Fruit fly (Drosophila melanogaster) whole organism, embryonic: ENCODE data around the gene CG43072.

ENCODE experiments used
- Atf3 ChIP-seq: fragments of 200-800 bp; sonication (Bioruptor generic); optimal IDR thresholded peaks from 3 replicates; lab custom pipeline; 2016; ENCODE audit warnings: missing biosample characterization, missing genetic modification characterization
- B-H2 ChIP-seq: fragments of 200-800 bp; sonication (Bioruptor generic); optimal IDR thresholded peaks from 2 replicates; lab custom pipeline; 2018; ENCODE audit warnings: missing biosample characterization, mild to moderate bottlenecking, missing genetic modification characterization
- Bgb ChIP-seq: fragments of 200-800 bp; sonication (Bioruptor generic); IDR thresholded peaks from 2 replicates; pipeline ENCODE4 v1.3.6; 2022; ENCODE audit warnings: missing biosample characterization, missing genetic modification characterization; ENCODE audit not compliant: partially characterized antibody
- Blimp-1 ChIP-seq: fragments of 200-800 bp; sonication (Bioruptor generic); optimal IDR thresholded peaks from 3 replicates; lab custom pipeline; 2018; ENCODE audit warnings: missing biosample characterization, missing genetic modification characterization, mild to moderate bottlenecking, moderate library complexity, missing genetic modification reagents
- CG10147 ChIP-seq: fragments of 200-800 bp; sonication (Bioruptor generic); optimal IDR thresholded peaks from 2 replicates; lab custom pipeline; 2019; ENCODE audit warnings: missing biosample characterization, mild to moderate bottlenecking, missing genetic modification characterization, moderate library complexity
- CG10274 ChIP-seq: fragments of 200-800 bp; sonication (Bioruptor generic); optimal IDR thresholded peaks from 3 replicates; lab custom pipeline; 2017; ENCODE audit warnings: missing biosample characterization, mild to moderate bottlenecking, missing genetic modification characterization
- CG12071 ChIP-seq: fragments of 200-800 bp; sonication (Bioruptor generic); optimal IDR thresholded peaks from 3 replicates; lab custom pipeline; 2018; ENCODE audit warnings: missing biosample characterization, mild to moderate bottlenecking, missing genetic modification characterization
- CG12104 ChIP-seq: fragments of 200-800 bp; sonication (Bioruptor generic); optimal IDR thresholded peaks from 3 replicates; lab custom pipeline; 2016; ENCODE audit warnings: missing biosample characterization, missing genetic modification characterization
- CG13775 ChIP-seq: fragments of 200-800 bp; sonication (Bioruptor generic); optimal IDR thresholded peaks from 3 replicates; lab custom pipeline; 2017; ENCODE audit warnings: missing biosample characterization, mild to moderate bottlenecking, missing genetic modification characterization
- CG1647 ChIP-seq: fragments of 200-800 bp; sonication (Bioruptor generic); optimal IDR thresholded peaks from 3 replicates; lab custom pipeline; 2016; ENCODE audit warnings: missing biosample characterization, missing genetic modification characterization
- CG17186 ChIP-seq: fragments of 200-800 bp; sonication (Bioruptor generic); optimal IDR thresholded peaks from 3 replicates; lab custom pipeline; 2017; ENCODE audit warnings: missing biosample characterization, missing genetic modification reagents, missing genetic modification characterization
- CG2199 ChIP-seq: fragments of 200-800 bp; sonication (Bioruptor generic); IDR thresholded peaks from 3 replicates; pipeline ENCODE4 v1.3.6; 2022; ENCODE audit warnings: missing biosample characterization, missing genetic modification characterization
- CG30020 ChIP-seq: fragments of 200-800 bp; optimal IDR thresholded peaks from 2 replicates; lab custom pipeline; 2019; ENCODE audit warnings: missing biosample characterization, mild to moderate bottlenecking, missing genetic modification characterization, moderate library complexity
- CG30403 ChIP-seq: fragments of 200-800 bp; sonication (Bioruptor generic); optimal IDR thresholded peaks from 3 replicates; lab custom pipeline; 2016; ENCODE audit warnings: missing biosample characterization, missing genetic modification characterization
- CG31224 ChIP-seq: fragments of 200-800 bp; sonication (Bioruptor generic); IDR thresholded peaks from 2 replicates; pipeline ENCODE4 v1.3.6; 2022; ENCODE audit warnings: missing biosample characterization, missing genetic modification characterization
- CG32767 ChIP-seq: fragments of 200-800 bp; sonication (Bioruptor generic); IDR thresholded peaks from 2 replicates; pipeline ENCODE4 v1.3.6; 2022; ENCODE audit warnings: missing biosample characterization, missing genetic modification characterization
- CG32772 ChIP-seq: fragments of 200-800 bp; sonication (Bioruptor generic); IDR thresholded peaks from 2 replicates; pipeline ENCODE4 v1.3.6; 2022; ENCODE audit warnings: missing biosample characterization, missing genetic modification characterization
- CG3838 ChIP-seq: fragments of 200-800 bp; sonication (Bioruptor generic); optimal IDR thresholded peaks from 3 replicates; lab custom pipeline; 2016; ENCODE audit warnings: missing biosample characterization, missing genetic modification characterization
- CG3847 ChIP-seq: fragments of 200-800 bp; sonication (Bioruptor generic); IDR thresholded peaks from 2 replicates; pipeline ENCODE4 v1.3.6; 2022; ENCODE audit warnings: missing biosample characterization, missing genetic modification characterization
- CG4404 ChIP-seq: fragments of 200-800 bp; sonication (Bioruptor generic); IDR thresholded peaks from 2 replicates; pipeline ENCODE4 v1.3.6; 2022; ENCODE audit warnings: missing biosample characterization, missing genetic modification characterization
- CG6813 ChIP-seq: fragments of 200-800 bp; sonication (Bioruptor generic); optimal IDR thresholded peaks from 2 replicates; lab custom pipeline; 2017; ENCODE audit warnings: missing biosample characterization, missing genetic modification characterization, mild to moderate bottlenecking, moderate library complexity, missing genetic modification reagents
- CG7786 ChIP-seq: fragments of 200-800 bp; sonication (Bioruptor generic); optimal IDR thresholded peaks from 2 replicates; lab custom pipeline; 2016; ENCODE audit warnings: missing biosample characterization, missing genetic modification characterization
- CG7987 ChIP-seq: fragments of 200-800 bp; sonication (Bioruptor generic); optimal IDR thresholded peaks from 2 replicates; lab custom pipeline; 2018; ENCODE audit warnings: missing biosample characterization, mild to moderate bottlenecking, missing genetic modification characterization, moderate library complexity
- CG8281 ChIP-seq: fragments of 200-800 bp; sonication (Bioruptor generic); optimal IDR thresholded peaks from 2 replicates; lab custom pipeline; 2018; ENCODE audit warnings: missing biosample characterization, mild to moderate bottlenecking, missing genetic modification characterization, moderate library complexity
- CG9932 ChIP-seq: fragments of 200-800 bp; sonication (Bioruptor generic); IDR thresholded peaks from 2 replicates; pipeline ENCODE4 v1.3.6; 2022; ENCODE audit warnings: missing biosample characterization, missing genetic modification characterization
- HHEX ChIP-seq: fragments of 200-800 bp; sonication (Bioruptor generic); optimal IDR thresholded peaks from 3 replicates; lab custom pipeline; 2017; ENCODE audit warnings: missing biosample characterization, mild to moderate bottlenecking, missing genetic modification characterization, missing genetic modification reagents
- Hand ChIP-seq: fragments of 200-800 bp; sonication (Bioruptor generic); optimal IDR thresholded peaks from 2 replicates; lab custom pipeline; 2017; ENCODE audit warnings: mild to moderate bottlenecking, missing biosample characterization, missing genetic modification reagents, missing genetic modification characterization
- HmgD ChIP-seq: fragments of 200-800 bp; sonication (Bioruptor generic); optimal IDR thresholded peaks from 3 replicates; lab custom pipeline; 2016; ENCODE audit warnings: missing biosample characterization, missing genetic modification characterization
- NC2α ChIP-seq: fragments of 200-800 bp; sonication (Bioruptor generic); optimal IDR thresholded peaks from 2 replicates; lab custom pipeline; 2016; ENCODE audit warnings: missing biosample characterization, missing genetic modification characterization
- NK7.1 ChIP-seq: fragments of 200-800 bp; sonication (Bioruptor generic); optimal IDR thresholded peaks from 3 replicates; lab custom pipeline; 2016; ENCODE audit warnings: missing biosample characterization, missing genetic modification characterization
- PHDP ChIP-seq: fragments of 200-800 bp; sonication (Bioruptor generic); optimal IDR thresholded peaks from 3 replicates; lab custom pipeline; 2018; ENCODE audit warnings: missing biosample characterization, mild to moderate bottlenecking, missing genetic modification characterization, moderate library complexity
- Ravus ChIP-seq: fragments of 200-800 bp; sonication (Bioruptor generic); IDR thresholded peaks from 2 replicates; pipeline ENCODE4 v1.3.6; 2022; ENCODE audit warnings: missing biosample characterization, missing genetic modification characterization
- Six4 ChIP-seq: fragments of 200-800 bp; sonication (Bioruptor generic); optimal IDR thresholded peaks from 2 replicates; lab custom pipeline; 2016; ENCODE audit warnings: missing biosample characterization, missing genetic modification characterization
- Ssrp ChIP-seq: fragments of 200-800 bp; sonication (Bioruptor generic); optimal IDR thresholded peaks from 2 replicates; lab custom pipeline; 2018; ENCODE audit warnings: missing biosample characterization, mild to moderate bottlenecking, missing genetic modification characterization, moderate library complexity
- abd-A ChIP-seq: fragments of 200-800 bp; sonication (Bioruptor generic); optimal IDR thresholded peaks from 3 replicates; lab custom pipeline; 2019; ENCODE audit warnings: missing biosample characterization, mild to moderate bottlenecking, missing genetic modification characterization, moderate library complexity
- cato ChIP-seq: fragments of 200-800 bp; sonication (Bioruptor generic); optimal IDR thresholded peaks from 2 replicates; lab custom pipeline; 2016; ENCODE audit warnings: missing biosample characterization, missing genetic modification characterization, borderline replicate concordance
- ci ChIP-seq: fragments of 200-800 bp; sonication (Bioruptor generic); IDR thresholded peaks from 3 replicates; pipeline ENCODE4 v1.3.6; 2022; ENCODE audit warnings: missing biosample characterization, missing genetic modification characterization
- fu2 ChIP-seq: fragments of 200-800 bp; sonication (Bioruptor generic); optimal IDR thresholded peaks from 2 replicates; lab custom pipeline; 2016; ENCODE audit warnings: missing biosample characterization, missing genetic modification characterization
- gfzf ChIP-seq: fragments of 200-800 bp; sonication (Bioruptor generic); optimal IDR thresholded peaks from 2 replicates; lab custom pipeline; 2016; ENCODE audit warnings: missing biosample characterization, mild to moderate bottlenecking, missing genetic modification characterization, moderate library complexity
- hb ChIP-seq: fragments of 200-800 bp; sonication (Bioruptor generic); IDR thresholded peaks from 3 replicates; pipeline ENCODE4 v1.3.6; 2022; ENCODE audit warnings: missing biosample characterization, missing genetic modification characterization; ENCODE audit not compliant: partially characterized antibody
- hbn ChIP-seq: fragments of 200-800 bp; sonication (Bioruptor generic); IDR thresholded peaks from 2 replicates; pipeline ENCODE4 v1.3.6; 2022; ENCODE audit warnings: missing biosample characterization, missing genetic modification characterization; ENCODE audit not compliant: partially characterized antibody
- lmd ChIP-seq: fragments of 200-800 bp; sonication (Bioruptor generic); IDR thresholded peaks from 2 replicates; pipeline ENCODE4 v1.3.6; 2022; ENCODE audit warnings: missing biosample characterization, missing genetic modification characterization
- org-1 ChIP-seq: fragments of 200-800 bp; sonication (Bioruptor generic); optimal IDR thresholded peaks from 2 replicates; lab custom pipeline; 2017; ENCODE audit warnings: missing biosample characterization, missing genetic modification characterization
- otp ChIP-seq: fragments of 200-800 bp; sonication (Bioruptor generic); IDR thresholded peaks from 3 replicates; pipeline ENCODE4, ENCODE4 v1.3.6; 2022; ENCODE audit warnings: missing biosample characterization, missing genetic modification characterization
- pfk ChIP-seq: fragments of 200-800 bp; sonication (Bioruptor generic); optimal IDR thresholded peaks from 2 replicates; lab custom pipeline; 2018; ENCODE audit warnings: missing biosample characterization, mild to moderate bottlenecking, missing genetic modification characterization, moderate library complexity
- shn ChIP-seq: fragments of 200-800 bp; sonication (Bioruptor generic); optimal IDR thresholded peaks from 3 replicates; lab custom pipeline; 2016; ENCODE audit warnings: missing biosample characterization, missing genetic modification characterization
- sob ChIP-seq: fragments of 200-800 bp; sonication (Bioruptor generic); IDR thresholded peaks from 2 replicates; pipeline ENCODE4 v1.3.6; 2022; ENCODE audit warnings: missing biosample characterization, missing genetic modification characterization
- zen2 ChIP-seq: fragments of 200-800 bp; sonication (Bioruptor generic); IDR thresholded peaks from 3 replicates; pipeline ENCODE4 v1.3.6; 2022; ENCODE audit warnings: missing biosample characterization, missing genetic modification characterization; ENCODE audit not compliant: partially characterized antibody

The CG43072 gene

dm6 chr3L:21031093-21031930 lies 34.3 kb upstream of the CG43072 start, which contains the start of the genes CG10584 and Polr3E (continued):
- TF ChIP-seq B-H2 (peak; percentile 92), abd-A (peak; percentile 37), CG32767 (GFP tag; lab: Robert Waterston, UW) (peak; percentile 78; the same call in 1 of the 2 replicates), hbn (GFP tag; lab: Robert Waterston, UW) (peak; percentile 24; the same call in 1 of the 2 replicates), CG6813 (GFP tag; lab: Kevin White, UChicago) (peak; percentile 93), PHDP (peak; percentile 94), CG30020 (peak; percentile 86), CG7987 (GFP tag; lab: Kevin White, UChicago) (peak; percentile 71), CG7786 (GFP tag; lab: Kevin White, UChicago) (peak; percentile 18), Blimp-1 (GFP tag; lab: Kevin White, UChicago) (peak; percentile 89), lmd (GFP tag; lab: Robert Waterston, UW) (peak; percentile 89), CG17186 (GFP tag; lab: Kevin White, UChicago) (peak; percentile 54), Six4 (GFP tag; lab: Kevin White, UChicago) (peak; percentile 93), pfk (peak; percentile 50), cato (GFP tag; lab: Kevin White, UChicago) (peak; percentile 83), CG10147 (GFP tag; lab: Kevin White, UChicago) (peak; percentile 94), CG32772 (GFP tag; lab: Robert Waterston, UW) (peak; percentile 73), CG2199 (GFP tag; lab: Robert Waterston, UW) (no peak), org-1 (GFP tag; lab: Kevin White, UChicago) (peak; percentile 87), CG9932 (GFP tag; lab: Robert Waterston, UW) (peak; percentile 87), CG3847 (GFP tag; lab: Robert Waterston, UW) (peak; percentile 84), shn (GFP tag; lab: Kevin White, UChicago) (peak; percentile 46), NK7.1 (GFP tag; lab: Kevin White, UChicago) (peak; percentile 23), CG4404 (peak; percentile 78), gfzf (GFP tag; lab: Kevin White, UChicago) (peak; percentile 58), ci (GFP tag; lab: Robert Waterston, UW) (peak; percentile 65), CG8281 (tag; lab: Kevin White, UChicago) (peak; percentile 79), NC2α (no peak), CG10274 (GFP tag; lab: Kevin White, UChicago) (peak; percentile 70), CG12104 (GFP tag; lab: Kevin White, UChicago) (peak; percentile 92), Ravus (GFP tag; lab: Robert Waterston, UW) (peak; percentile 48), CG13775 (GFP tag; lab: Kevin White, UChicago) (peak; percentile 96), HHEX (GFP tag; lab: Kevin White, UChicago) (peak; percentile 91), CG3838 (GFP tag; lab: Kevin White, UChicago) (peak; percentile 59), zen2 (no peak), HmgD (peak; percentile 3), CG31224 (GFP tag; lab: Robert Waterston, UW) (peak; percentile 66), otp (peak; percentile 57; the same call in 2 of the 3 replicates), Hand (GFP tag; lab: Kevin White, UChicago) (peak; percentile 92), hb (peak; percentile 49; the same call in 1 of the 3 replicates), fu2 (GFP tag; lab: Kevin White, UChicago) (peak; percentile 17), Atf3 (GFP tag; lab: Kevin White, UChicago) (no peak), CG1647 (peak; percentile 17), Bgb (peak; percentile 28; the same call in 1 of the 2 replicates), sob (GFP tag; lab: Robert Waterston, UW) (peak; percentile 80; the same call in 1 of the 2 replicates), Ssrp (peak; percentile 93), CG30403 (GFP tag; lab: Kevin White, UChicago) (peak; percentile 94), CG12071 (GFP tag; lab: Kevin White, UChicago) (peak; percentile 73)
